Fruit fly (Drosophila melanogaster) whole organism, prepupa: ENCODE data around the gene CG32074.

ENCODE experiments used
- CG10669 ChIP-seq: fragments of 200-800 bp; sonication (Bioruptor generic); optimal IDR thresholded peaks from 3 replicates; lab custom pipeline; 2018; ENCODE audit warnings: missing biosample characterization, mild to moderate bottlenecking, missing genetic modification characterization, moderate library complexity
- CG15336 ChIP-seq: fragments of 200-800 bp; sonication (Bioruptor generic); IDR thresholded peaks from 2 replicates; pipeline ENCODE4 v1.3.6; 2022; ENCODE audit warnings: missing biosample characterization, missing genetic modification characterization
- CG3919 ChIP-seq: fragments of 200-800 bp; sonication (Bioruptor generic); optimal IDR thresholded peaks from 3 replicates; lab custom pipeline; 2016; ENCODE audit warnings: missing biosample characterization, missing genetic modification characterization
- CG4318 ChIP-seq: fragments of 200-800 bp; sonication (Bioruptor generic); optimal IDR thresholded peaks from 3 replicates; lab custom pipeline; 2017; ENCODE audit warnings: missing biosample characterization, mild to moderate bottlenecking, missing genetic modification characterization
- CG8632 ChIP-seq: fragments of 200-800 bp; sonication (Bioruptor generic); optimal IDR thresholded peaks from 3 replicates; lab custom pipeline; 2016; ENCODE audit warnings: missing biosample characterization, missing genetic modification characterization
- Eip78C ChIP-seq: fragments of 200-800 bp; sonication (Bioruptor generic); peaks from one replicate; lab custom pipeline; 2016; ENCODE audit warnings: missing biosample characterization, missing genetic modification characterization
- Ets21C ChIP-seq: fragments of 200-800 bp; sonication (Bioruptor generic); optimal IDR thresholded peaks from 3 replicates; lab custom pipeline; 2016; ENCODE audit warnings: missing biosample characterization, missing genetic modification characterization
- Gug ChIP-seq: fragments of 200-800 bp; sonication (Bioruptor generic); IDR thresholded peaks from 2 replicates; pipeline ENCODE4 v1.3.6; 2022; ENCODE audit warnings: missing biosample characterization, missing genetic modification characterization
- cyc ChIP-seq: fragments of 200-800 bp; sonication (Bioruptor generic); optimal IDR thresholded peaks from 3 replicates; lab custom pipeline; 2016; ENCODE audit warnings: missing biosample characterization, missing genetic modification characterization
- fd85E ChIP-seq: fragments of 200-800 bp; sonication (Bioruptor generic); optimal IDR thresholded peaks from 3 replicates; lab custom pipeline; 2016; ENCODE audit warnings: missing biosample characterization, missing genetic modification characterization
- svp ChIP-seq: fragments of 200-800 bp; sonication (Bioruptor generic); peaks from one replicate; lab custom pipeline; 2016; ENCODE audit warnings: missing biosample characterization, missing genetic modification characterization
- topi ChIP-seq: fragments of 200-800 bp; sonication (Bioruptor generic); optimal IDR thresholded peaks from 3 replicates; lab custom pipeline; 2016; ENCODE audit warnings: missing biosample characterization, missing genetic modification characterization

- TF ChIP-seq Eip78C (GFP tag; lab: Kevin White, UChicago) (no peak), CG15336 (GFP tag; lab: Robert Waterston, UW) (no peak), CG10669 (no peak), CG8632 (GFP tag; lab: Kevin White, UChicago) (no peak), CG4318 (no peak), topi (no peak), Gug (GFP tag; lab: Robert Waterston, UW) (no peak), cyc (GFP tag; lab: Kevin White, UChicago) (no peak), CG3919 (no peak), fd85E (GFP tag; lab: Kevin White, UChicago) (no peak), Ets21C (GFP tag; lab: Kevin White, UChicago) (no peak), svp (GFP tag; lab: Kevin White, UChicago) (no peak)
These were observed 29.2 kb downstream of the CG32074 start, which contains the start of gene Elo68alpha for dm6 chr3L:11102930-11103329.
